Fruit fly (Drosophila melanogaster) whole organism, embryonic: ENCODE measurements around the gene Ugt36D1.

ENCODE experiments used
- Bgb ChIP-seq: fragments of 200-800 bp; sonication (Bioruptor generic); IDR thresholded peaks from 2 replicates; pipeline ENCODE4 v1.3.6; 2022; ENCODE audit warnings: missing biosample characterization, missing genetic modification characterization; ENCODE audit not compliant: partially characterized antibody
- CG10274 ChIP-seq: fragments of 200-800 bp; sonication (Bioruptor generic); optimal IDR thresholded peaks from 3 replicates; lab custom pipeline; 2017; ENCODE audit warnings: missing biosample characterization, mild to moderate bottlenecking, missing genetic modification characterization
- CG12155 ChIP-seq: fragments of 200-800 bp; sonication (Bioruptor generic); optimal IDR thresholded peaks from 3 replicates; lab custom pipeline; 2016; ENCODE audit warnings: missing biosample characterization, missing genetic modification characterization
- CG13287 ChIP-seq: fragments of 200-800 bp; sonication (Bioruptor generic); IDR thresholded peaks from 2 replicates; pipeline ENCODE4 v1.3.6; 2022; ENCODE audit warnings: missing biosample characterization, missing genetic modification characterization; ENCODE audit not compliant: partially characterized antibody
- CG13775 ChIP-seq: fragments of 200-800 bp; sonication (Bioruptor generic); optimal IDR thresholded peaks from 3 replicates; lab custom pipeline; 2017; ENCODE audit warnings: missing biosample characterization, mild to moderate bottlenecking, missing genetic modification characterization
- CG14441 ChIP-seq: fragments of 200-800 bp; sonication (Bioruptor generic); IDR thresholded peaks from 2 replicates; pipeline ENCODE4 v1.3.6; 2022; ENCODE audit warnings: missing biosample characterization, missing genetic modification characterization
- CG14860 ChIP-seq: fragments of 200-800 bp; sonication (Bioruptor generic); IDR thresholded peaks from 3 replicates; pipeline ENCODE4 v1.3.6; 2022; ENCODE audit warnings: missing biosample characterization, missing genetic modification characterization; ENCODE audit not compliant: partially characterized antibody
- CG14965 ChIP-seq: fragments of 200-800 bp; sonication (Bioruptor generic); optimal IDR thresholded peaks from 2 replicates; lab custom pipeline; 2016; ENCODE audit warnings: missing biosample characterization, missing genetic modification characterization, borderline replicate concordance
- CG17186 ChIP-seq: fragments of 200-800 bp; sonication (Bioruptor generic); optimal IDR thresholded peaks from 3 replicates; lab custom pipeline; 2017; ENCODE audit warnings: missing biosample characterization, missing genetic modification reagents, missing genetic modification characterization
- CG17568 ChIP-seq: fragments of 200-800 bp; sonication (Bioruptor generic); optimal IDR thresholded peaks from 2 replicates; lab custom pipeline; 2018; ENCODE audit warnings: missing biosample characterization, mild to moderate bottlenecking, missing genetic modification characterization, moderate library complexity
- CG17802 ChIP-seq: fragments of 200-800 bp; sonication (Bioruptor generic); optimal IDR thresholded peaks from 2 replicates; lab custom pipeline; 2018; ENCODE audit warnings: missing biosample characterization, mild to moderate bottlenecking, missing genetic modification characterization, moderate library complexity
- CG1832 ChIP-seq: fragments of 200-800 bp; sonication (Bioruptor generic); optimal IDR thresholded peaks from 2 replicates; lab custom pipeline; 2017; ENCODE audit warnings: missing biosample characterization, mild to moderate bottlenecking, missing genetic modification characterization, inconsistent platforms
- CG18476 ChIP-seq: fragments of 200-800 bp; sonication (Bioruptor generic); optimal IDR thresholded peaks from 2 replicates; lab custom pipeline; 2016; ENCODE audit warnings: missing biosample characterization, mild to moderate bottlenecking, missing genetic modification characterization
- CG2889 ChIP-seq: fragments of 200-800 bp; sonication (Bioruptor generic); IDR thresholded peaks from 3 replicates; pipeline ENCODE4 v1.3.6; 2022; ENCODE audit warnings: missing biosample characterization, missing genetic modification characterization
- CG30403 ChIP-seq: fragments of 200-800 bp; sonication (Bioruptor generic); optimal IDR thresholded peaks from 3 replicates; lab custom pipeline; 2016; ENCODE audit warnings: missing biosample characterization, missing genetic modification characterization
- CG3281 ChIP-seq: fragments of 200-800 bp; sonication (Bioruptor generic); optimal IDR thresholded peaks from 3 replicates; lab custom pipeline; 2017; ENCODE audit warnings: missing biosample characterization, mild to moderate bottlenecking, missing genetic modification characterization
- CG4360 ChIP-seq: fragments of 200-800 bp; sonication (Bioruptor generic); IDR thresholded peaks from 2 replicates; pipeline ENCODE4 v1.3.6; 2022; ENCODE audit warnings: missing biosample characterization, missing genetic modification characterization
- CG9437 ChIP-seq: fragments of 200-800 bp; sonication (Bioruptor generic); optimal IDR thresholded peaks from 2 replicates; lab custom pipeline; 2018; ENCODE audit warnings: missing biosample characterization, mild to moderate bottlenecking, missing genetic modification characterization
- Dfd ChIP-seq, 2 experiments: fragments of >200 bp; optimal IDR thresholded peaks; 2 replicates each; lab custom pipeline; 2017; ENCODE audit warnings: missing biosample characterization in 2 of 2, missing genetic modification characterization in 2 of 2
- Doc3 ChIP-seq: fragments of 200-800 bp; sonication (Bioruptor generic); IDR thresholded peaks from 3 replicates; pipeline ENCODE4 v1.3.6; 2022; ENCODE audit warnings: missing biosample characterization, missing genetic modification characterization; ENCODE audit not compliant: partially characterized antibody
- Dref ChIP-seq: fragments of 200-800 bp; sonication (Bioruptor generic); IDR thresholded peaks from 2 replicates; pipeline ENCODE4 v1.3.6; 2022; ENCODE audit warnings: missing biosample characterization, missing genetic modification characterization
- Gsc ChIP-seq: fragments of 200-800 bp; sonication (Bioruptor generic); IDR thresholded peaks from 2 replicates; pipeline ENCODE4 v1.3.6; 2022; ENCODE audit warnings: missing biosample characterization, missing genetic modification characterization
- Hr3 ChIP-seq: fragments of 200-800 bp; sonication (Bioruptor generic); optimal IDR thresholded peaks from 3 replicates; lab custom pipeline; 2016; ENCODE audit warnings: missing biosample characterization, missing genetic modification characterization
- Hr39 ChIP-seq: fragments of >200 bp; optimal IDR thresholded peaks from 2 replicates; lab custom pipeline; 2017
- MESR4 ChIP-seq: fragments of 200-800 bp; sonication (Bioruptor generic); optimal IDR thresholded peaks from 2 replicates; lab custom pipeline; 2018; ENCODE audit warnings: missing biosample characterization, mild to moderate bottlenecking, missing genetic modification characterization, moderate library complexity
- Med ChIP-seq: fragments of 200-800 bp; sonication (Bioruptor generic); peaks from one replicate; lab custom pipeline; 2016; ENCODE audit warnings: missing biosample characterization, missing genetic modification characterization, mild to moderate bottlenecking, inconsistent platforms, moderate library complexity
- Nf-YA ChIP-seq: fragments of 200-800 bp; sonication (Bioruptor generic); IDR thresholded peaks from 2 replicates; pipeline ENCODE4 v1.3.6; 2022; ENCODE audit warnings: missing biosample characterization, missing genetic modification characterization
- Optix ChIP-seq: fragments of 200-800 bp; sonication (Bioruptor generic); IDR thresholded peaks from 3 replicates; pipeline ENCODE4 v1.3.6; 2022; ENCODE audit warnings: missing biosample characterization, missing genetic modification characterization
- Rx ChIP-seq: fragments of 200-800 bp; sonication (Bioruptor generic); IDR thresholded peaks from 2 replicates; pipeline ENCODE4 v1.3.6; 2022; ENCODE audit warnings: missing biosample characterization, missing genetic modification characterization
- Scr ChIP-seq: fragments of 200-800 bp; sonication (Bioruptor generic); IDR thresholded peaks from 2 replicates; pipeline ENCODE4 v1.3.6; 2022; ENCODE audit warnings: missing biosample characterization, missing genetic modification characterization; ENCODE audit not compliant: partially characterized antibody
- Xrp1 ChIP-seq: fragments of 200-800 bp; sonication (Bioruptor generic); IDR thresholded peaks from 2 replicates; pipeline ENCODE4 v1.3.6; 2022; ENCODE audit warnings: missing biosample characterization, missing genetic modification characterization
- ase ChIP-seq: fragments of 200-800 bp; sonication (Bioruptor generic); IDR thresholded peaks from 3 replicates; pipeline ENCODE4 v1.3.6; 2022; ENCODE audit warnings: missing biosample characterization, missing genetic modification characterization
- cato ChIP-seq: fragments of 200-800 bp; sonication (Bioruptor generic); optimal IDR thresholded peaks from 2 replicates; lab custom pipeline; 2016; ENCODE audit warnings: missing biosample characterization, missing genetic modification characterization, borderline replicate concordance
- chn ChIP-seq: fragments of 200-800 bp; sonication (Bioruptor generic); optimal IDR thresholded peaks from 2 replicates; lab custom pipeline; 2016; ENCODE audit warnings: missing biosample characterization, missing genetic modification characterization
- dmrt11E ChIP-seq: fragments of 200-800 bp; sonication (Bioruptor generic); optimal IDR thresholded peaks from 3 replicates; lab custom pipeline; 2018; ENCODE audit warnings: missing biosample characterization, mild to moderate bottlenecking, missing genetic modification characterization, moderate library complexity
- dysf ChIP-seq: fragments of 200-800 bp; sonication (Bioruptor generic); IDR thresholded peaks from 3 replicates; pipeline ENCODE4 v1.3.6; 2022; ENCODE audit warnings: missing biosample characterization, missing genetic modification characterization
- ewg ChIP-seq: fragments of 200-800 bp; sonication (Bioruptor generic); optimal IDR thresholded peaks from 3 replicates; lab custom pipeline; 2017; ENCODE audit warnings: mild to moderate bottlenecking, missing biosample characterization, missing genetic modification reagents, missing genetic modification characterization
- ftz-f1 ChIP-seq: fragments of 200-800 bp; sonication (Bioruptor generic); optimal IDR thresholded peaks from 2 replicates; lab custom pipeline; 2016; ENCODE audit warnings: missing biosample characterization, missing genetic modification characterization
- fu2 ChIP-seq: fragments of 200-800 bp; sonication (Bioruptor generic); optimal IDR thresholded peaks from 2 replicates; lab custom pipeline; 2016; ENCODE audit warnings: missing biosample characterization, missing genetic modification characterization
- grau ChIP-seq: fragments of 200-800 bp; optimal IDR thresholded peaks from 3 replicates; lab custom pipeline; 2019; ENCODE audit warnings: missing biosample characterization, mild to moderate bottlenecking, missing genetic modification characterization, moderate library complexity
- insv ChIP-seq, 2 experiments: fragments of 200-800 bp; sonication (Bioruptor generic); optimal IDR thresholded peaks; 3 replicates each; lab custom pipeline; 2016 to 2018; ENCODE audit warnings: missing biosample characterization in 2 of 2, missing genetic modification characterization in 2 of 2
- klu ChIP-seq: fragments of 200-800 bp; sonication (Bioruptor generic); IDR thresholded peaks from 2 replicates; pipeline ENCODE4 v1.3.6; 2022; ENCODE audit warnings: missing biosample characterization, missing genetic modification characterization
- pnt ChIP-seq: fragments of 200-800 bp; sonication (Bioruptor generic); optimal IDR thresholded peaks from 3 replicates; lab custom pipeline; 2016; ENCODE audit warnings: missing biosample characterization, missing genetic modification characterization
- pzg ChIP-seq: fragments of 200-800 bp; sonication (Bioruptor generic); optimal IDR thresholded peaks from 3 replicates; lab custom pipeline; 2018; ENCODE audit warnings: missing biosample characterization, mild to moderate bottlenecking, missing genetic modification characterization, moderate library complexity
- ro ChIP-seq: fragments of 200-800 bp; sonication (Bioruptor generic); IDR thresholded peaks from 2 replicates; pipeline ENCODE4 v1.3.6; 2022; ENCODE audit warnings: missing biosample characterization, missing genetic modification characterization
- slou ChIP-seq: fragments of 200-800 bp; sonication (Bioruptor generic); optimal IDR thresholded peaks from 3 replicates; lab custom pipeline; 2016; ENCODE audit warnings: missing biosample characterization, missing genetic modification characterization
- toy ChIP-seq: fragments of 200-800 bp; sonication (Bioruptor generic); IDR thresholded peaks from 2 replicates; pipeline ENCODE4 v1.3.6; 2022; ENCODE audit warnings: missing biosample characterization, missing genetic modification characterization
- ttk ChIP-seq: fragments of 200-800 bp; sonication (Bioruptor generic); IDR thresholded peaks from 2 replicates; pipeline ENCODE4 v2.1.2; 2022; ENCODE audit warnings: missing biosample characterization, missing genetic modification characterization
- vnd ChIP-seq: fragments of 200-800 bp; sonication (Bioruptor generic); IDR thresholded peaks from 3 replicates; pipeline ENCODE4 v1.3.6; 2022; ENCODE audit warnings: missing biosample characterization, missing genetic modification characterization; ENCODE audit not compliant: partially characterized antibody
- z ChIP-seq: fragments of 200-800 bp; sonication (Bioruptor generic); IDR thresholded peaks from 3 replicates; pipeline ENCODE4 v1.3.6; 2022; ENCODE audit warnings: missing biosample characterization, missing genetic modification characterization
- zfh1 ChIP-seq: fragments of 200-800 bp; sonication (Bioruptor generic); IDR thresholded peaks from 3 replicates; pipeline ENCODE4 v1.3.6; 2022; ENCODE audit warnings: missing biosample characterization, missing genetic modification characterization

The Ugt36D1 gene

DNA sequence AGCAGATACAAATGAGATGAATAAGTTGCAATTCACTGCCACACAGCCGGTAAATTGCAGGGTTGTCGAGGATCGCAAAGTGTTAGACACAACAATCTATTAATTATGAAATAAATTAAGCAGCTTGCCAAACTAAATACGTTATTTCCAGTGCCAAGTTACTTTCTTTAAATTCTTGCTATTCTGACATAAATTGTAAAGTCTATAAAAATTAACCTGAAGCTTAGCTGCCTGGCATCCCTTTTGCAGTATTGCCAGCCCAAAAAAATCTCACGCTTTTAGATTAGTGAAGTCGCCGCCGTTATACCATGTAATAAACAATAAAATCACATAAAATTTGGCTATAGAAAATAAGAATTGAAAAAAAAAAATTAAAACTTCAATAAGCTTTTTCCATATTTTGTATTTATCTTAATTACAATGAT, 34.3 kb downstream of the Ugt36D1 start (continued):
- TF ChIP-seq CG14965 (GFP tag; lab: Kevin White, UChicago) (no peak), CG2889 (GFP tag; lab: Robert Waterston, UW) (peak; percentile 75), ttk (GFP tag; lab: Robert Waterston, UW) (peak; percentile 72), ftz-f1 (GFP tag; lab: Kevin White, UChicago) (no peak), slou (peak; percentile 63), ewg (GFP tag; lab: Kevin White, UChicago) (peak; percentile 83), grau (tag; lab: Kevin White, UChicago) (peak; percentile 92), Doc3 (GFP tag; lab: Robert Waterston, UW) (no peak), Scr (peak; percentile 38; the same call in 1 of the 2 replicates), cato (peak; percentile 83), vnd (GFP tag; lab: Robert Waterston, UW) (no peak), Nf-YA (GFP tag; lab: Robert Waterston, UW) (peak; percentile 91), CG30403 (GFP tag; lab: Kevin White, UChicago) (peak; percentile 93), ro (GFP tag; lab: Robert Waterston, UW) (peak; percentile 48; the same call in 1 of the 2 replicates), chn (GFP tag; lab: Kevin White, UChicago) (peak; percentile 94), Optix (GFP tag; lab: Robert Waterston, UW) (peak; percentile 85), Xrp1 (GFP tag; lab: Robert Waterston, UW) (peak; percentile 94), CG14860 (GFP tag; lab: Robert Waterston, UW) (0 out of 3 replicates have a peak, but pooled peaks have one; percentile 11), CG9437 (peak; percentile 73), Bgb (GFP tag; lab: Robert Waterston, UW) (no peak), CG17186 (peak; percentile 40), CG1832 (GFP tag; lab: Kevin White, UChicago) (no peak), toy (GFP tag; lab: Robert Waterston, UW) (peak; percentile 79), pzg (GFP tag; lab: Kevin White, UChicago) (peak; percentile 47), Gsc (GFP tag; lab: Robert Waterston, UW) (peak; percentile 73), CG14441 (GFP tag; lab: Robert Waterston, UW) (peak; percentile 93), CG3281 (peak; percentile 92), Hr39 (no peak), dmrt11E (tag; lab: Kevin White, UChicago) (peak; percentile 80), Dfd (GFP tag; optimal IDR thresholded peaks at IDR 0.05; lab: Kevin White, UChicago) (no peak), ase (GFP tag; lab: Robert Waterston, UW) (peak; percentile 92), Hr3 (GFP tag; lab: Kevin White, UChicago) (peak; percentile 87), zfh1 (peak; percentile 86), dysf (peak; percentile 90), pnt (GFP tag; lab: Kevin White, UChicago) (peak; percentile 84), CG17568 (GFP tag; lab: Kevin White, UChicago) (peak; percentile 89), z (GFP tag; lab: Robert Waterston, UW) (0 out of 3 replicates have a peak, but pooled peaks have one; percentile 35), MESR4 (peak; percentile 32), CG18476 (peak; percentile 61), CG17802 (tag; lab: Kevin White, UChicago) (peak; percentile 72), CG4360 (GFP tag; lab: Robert Waterston, UW) (peak; percentile 55), insv (GFP tag; optimal IDR thresholded peaks at IDR 0.05; lab: Kevin White, UChicago) (peak in 1 of 2 experiments; percentile 49), CG10274 (GFP tag; lab: Kevin White, UChicago) (peak; percentile 71), Dref (GFP tag; lab: Robert Waterston, UW) (no peak), Rx (peak; percentile 86), CG12155 (GFP tag; lab: Kevin White, UChicago) (peak; percentile 89), fu2 (GFP tag; lab: Kevin White, UChicago) (peak; percentile 82), CG13287 (GFP tag; lab: Robert Waterston, UW) (peak; percentile 54), CG13775 (peak; percentile 87), Med (GFP tag; lab: Kevin White, UChicago) (peak; percentile 97), klu (peak; percentile 78)
